Worm (Caenorhabditis elegans) whole organism, L4/young adult: ENCODE measurements around the gene rnp-9.

ENCODE experiments used
- W03F9.2 ChIP-seq: fragments of 150-350 bp; optimal IDR thresholded peaks from 2 replicates; lab custom pipeline; 2014; ENCODE audit warnings: missing biosample characterization, missing genetic modification characterization
- dao-5 ChIP-seq: sonication (generic microtip); optimal IDR thresholded peaks from 2 replicates; lab custom pipeline; 2016; ENCODE audit warnings: missing genotype, missing genetic modification characterization, moderate library complexity, missing compliant biosample characterization
- him-1 ChIP-seq: sonication (generic microtip); optimal IDR thresholded peaks from 2 replicates; lab custom pipeline; 2016; ENCODE audit warnings: missing genotype, missing genetic modification reagents, missing genetic modification characterization, missing compliant biosample characterization

rnp-9 gene

ce11 chrX:10184708-10185107 is 17.6 kb downstream of the rnp-9 start:
- TF ChIP-seq W03F9.2 (tag; lab: Kevin White, UChicago) (no peak), him-1 (tag; lab: Kevin White, UChicago) (no peak), dao-5 (tag; lab: Kevin White, UChicago) (no peak)

- TF ChIP-seq dao-5 (tag; lab: Kevin White, UChicago) (no peak), W03F9.2 (tag; lab: Kevin White, UChicago) (peak; percentile 51), him-1 (tag; lab: Kevin White, UChicago) (peak; percentile 93)
These were observed 21.4 kb downstream of the rnp-9 start for ce11 chrX:10188493-10188895.

- TF ChIP-seq him-1 (tag; lab: Kevin White, UChicago) (no peak), dao-5 (tag; lab: Kevin White, UChicago) (no peak), W03F9.2 (tag; lab: Kevin White, UChicago) (no peak)
These were observed 22.1 kb downstream of the rnp-9 start for ce11 chrX:10189244-10189643.

ce11 chrX:10189805-10190204 is 22.7 kb downstream of the rnp-9 start:
- no peak for TF ChIP-seq dao-5 (tag; lab: Kevin White, UChicago)
- TF ChIP-seq him-1 (tag; lab: Kevin White, UChicago), result no peak
- no peak for TF ChIP-seq W03F9.2 (tag; lab: Kevin White, UChicago)

ce11 chrX:10194327-10195096 is 27.4 kb downstream of the rnp-9 start, which contains the start of gene myrf-2:
TSS of gene myrf-2 (minus strand) at chrX:10194377.
- TF ChIP-seq dao-5 (tag; lab: Kevin White, UChicago) (no peak), W03F9.2 (tag; lab: Kevin White, UChicago) (no peak), him-1 (tag; lab: Kevin White, UChicago) (no peak)

- TF ChIP-seq W03F9.2 (tag; lab: Kevin White, UChicago), result peak; percentile 40
- TF ChIP-seq him-1 (tag; lab: Kevin White, UChicago), result no peak
These were observed 30.2 kb downstream of the rnp-9 start, which contains the start of gene nucb-1 for ce11 chrX:10197204-10197756. TSS of gene nucb-1 (plus strand) at chrX:10197706.

ce11 chrX:10199202-10199601 is 32.1 kb downstream of the rnp-9 start:
- no peak for TF ChIP-seq dao-5 (tag; lab: Kevin White, UChicago)
- TF ChIP-seq W03F9.2 (tag; lab: Kevin White, UChicago), result no peak
- TF ChIP-seq him-1 (tag; lab: Kevin White, UChicago), result no peak

ce11 chrX:10203501-10203900 is 36.4 kb downstream of the rnp-9 start:
- no peak for TF ChIP-seq W03F9.2 (tag; lab: Kevin White, UChicago)

ce11 chrX:10204313-10205063 is 37.4 kb downstream of the rnp-9 start:
- TF ChIP-seq W03F9.2 (tag; lab: Kevin White, UChicago) (no peak), dao-5 (tag; lab: Kevin White, UChicago) (no peak), him-1 (tag; lab: Kevin White, UChicago) (no peak)

ce11 chrX:10205321-10205720 is 38.2 kb downstream of the rnp-9 start, which contains the start of gene sex-1:
TSS of gene sex-1 (minus strand) at chrX:10205421.
- no peak for TF ChIP-seq him-1 (tag; lab: Kevin White, UChicago)
- TF ChIP-seq dao-5 (tag; lab: Kevin White, UChicago), result no peak
- no peak for TF ChIP-seq W03F9.2 (tag; lab: Kevin White, UChicago)

- TF ChIP-seq him-1 (tag; lab: Kevin White, UChicago) (no peak), dao-5 (tag; lab: Kevin White, UChicago) (no peak), W03F9.2 (tag; lab: Kevin White, UChicago) (no peak)
These were observed 38.9 kb downstream of the rnp-9 start for ce11 chrX:10206008-10206407.

- TF ChIP-seq W03F9.2 (tag; lab: Kevin White, UChicago) (no peak), him-1 (tag; lab: Kevin White, UChicago) (no peak), dao-5 (tag; lab: Kevin White, UChicago) (no peak)
These were observed 41.4 kb downstream of the rnp-9 start for ce11 chrX:10208481-10208880.

ce11 chrX:10212469-10212868 is 45.4 kb downstream of the rnp-9 start, which contains the start of gene F44A6.3:
TSS of gene F44A6.3 (plus strand) at chrX:10212769.
- TF ChIP-seq W03F9.2 (tag; lab: Kevin White, UChicago) (no peak), dao-5 (tag; lab: Kevin White, UChicago) (no peak), him-1 (tag; lab: Kevin White, UChicago) (no peak)
